Fruit fly (Drosophila melanogaster) whole organism, embryonic: ENCODE measurements around the gene CG2767.

Source experiments
- CG13287 ChIP-seq: fragments of 200-800 bp; sonication (Bioruptor generic); IDR thresholded peaks from 2 replicates; pipeline ENCODE4 v1.3.6; 2022; ENCODE audit warnings: missing biosample characterization, missing genetic modification characterization; ENCODE audit not compliant: partially characterized antibody
- CG18011 ChIP-seq: fragments of 200-800 bp; sonication (Bioruptor generic); optimal IDR thresholded peaks from 2 replicates; lab custom pipeline; 2017; ENCODE audit warnings: missing biosample characterization, missing genetic modification characterization, mild to moderate bottlenecking, moderate library complexity, missing genotype
- Dip2 ChIP-seq: fragments of 200-800 bp; sonication (Bioruptor generic); IDR thresholded peaks from 2 replicates; pipeline ENCODE4 v1.3.6; 2022; ENCODE audit warnings: missing biosample characterization, missing genetic modification characterization
- Nf-YA ChIP-seq: fragments of 200-800 bp; sonication (Bioruptor generic); IDR thresholded peaks from 2 replicates; pipeline ENCODE4 v1.3.6; 2022; ENCODE audit warnings: missing biosample characterization, missing genetic modification characterization
- cato ChIP-seq: fragments of 200-800 bp; sonication (Bioruptor generic); optimal IDR thresholded peaks from 2 replicates; lab custom pipeline; 2016; ENCODE audit warnings: missing biosample characterization, missing genetic modification characterization, borderline replicate concordance
- dmrt11E ChIP-seq: fragments of 200-800 bp; sonication (Bioruptor generic); optimal IDR thresholded peaks from 3 replicates; lab custom pipeline; 2018; ENCODE audit warnings: missing biosample characterization, mild to moderate bottlenecking, missing genetic modification characterization, moderate library complexity
- fu2 ChIP-seq: fragments of 200-800 bp; sonication (Bioruptor generic); optimal IDR thresholded peaks from 2 replicates; lab custom pipeline; 2016; ENCODE audit warnings: missing biosample characterization, missing genetic modification characterization
- ind ChIP-seq: fragments of 200-800 bp; sonication (Bioruptor generic); optimal IDR thresholded peaks from 3 replicates; lab custom pipeline; 2016; ENCODE audit warnings: missing biosample characterization, missing genetic modification characterization
- shn ChIP-seq: fragments of 200-800 bp; sonication (Bioruptor generic); optimal IDR thresholded peaks from 3 replicates; lab custom pipeline; 2016; ENCODE audit warnings: missing biosample characterization, missing genetic modification characterization

DNA sequence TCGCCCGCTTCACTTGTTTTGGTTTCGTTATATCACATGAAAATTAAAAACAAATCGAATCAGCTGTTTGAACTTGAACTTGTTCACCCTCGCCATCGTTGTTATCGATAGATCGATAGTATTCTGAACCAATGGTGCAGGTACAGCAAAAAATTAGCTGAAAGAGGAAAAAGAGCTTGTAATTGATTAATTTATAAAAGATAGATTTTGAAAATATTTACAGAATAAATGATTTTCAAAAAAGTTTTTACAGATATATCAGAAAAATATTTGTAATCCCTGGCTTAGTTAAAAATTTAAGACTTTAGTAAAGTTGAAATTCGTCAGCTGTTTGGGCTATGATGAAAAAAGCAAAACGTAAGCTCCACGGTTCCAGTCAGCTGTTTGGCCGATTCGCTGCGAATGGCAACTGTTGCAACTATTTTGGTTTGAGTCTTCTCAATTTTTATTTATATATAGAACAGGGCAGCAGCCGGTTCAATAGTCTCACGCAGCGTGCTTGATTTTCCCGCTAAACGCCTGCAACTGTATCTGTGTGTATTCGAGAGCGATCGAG, 25.1 kb upstream of the CG2767 start, which contains the start of the genes CG11035 and unc-45:
- TF ChIP-seq shn (GFP tag; lab: Kevin White, UChicago) (no peak), dmrt11E (tag; lab: Kevin White, UChicago) (peak; percentile 22), fu2 (GFP tag; lab: Kevin White, UChicago) (no peak), cato (no peak), Dip2 (no peak), CG13287 (peak; percentile 83), Nf-YA (GFP tag; lab: Robert Waterston, UW) (no peak), ind (GFP tag; lab: Kevin White, UChicago) (peak; percentile 47), CG18011 (GFP tag; lab: Kevin White, UChicago) (no peak)
